Worm (Caenorhabditis elegans) whole organism, midembryonic: ENCODE results near the gene agl-1.

Source experiments
- T22C8.4 ChIP-seq: fragments of 200-800 bp; sonication (Bioruptor generic); IDR thresholded peaks from 2 replicates; pipeline ENCODE4 v1.3.6; 2022; ENCODE audit warnings: missing genetic modification characterization, missing compliant biosample characterization
- cog-1 ChIP-seq: sonication (generic microtip); optimal IDR thresholded peaks from 2 replicates; lab custom pipeline; 2016; ENCODE audit warnings: missing genetic modification characterization, missing compliant biosample characterization
- flt-1 ChIP-seq: fragments of 200-800 bp; sonication (Bioruptor generic); IDR thresholded peaks from 2 replicates; pipeline ENCODE4 v1.3.6; 2022; ENCODE audit warnings: missing genetic modification characterization, missing compliant biosample characterization
- klf-2 ChIP-seq: fragments of 200-800 bp; sonication (Bioruptor generic); conservative IDR thresholded peaks from 2 replicates; pipeline ENCODE4 v1.3.6; 2022; ENCODE audit warnings: missing genetic modification reagents, missing genetic modification characterization, missing compliant biosample characterization
- med-1 ChIP-seq: sonication (generic microtip); optimal IDR thresholded peaks from 2 replicates; lab custom pipeline; 2017; ENCODE audit warnings: missing genetic modification characterization, mild to moderate bottlenecking, missing compliant biosample characterization, antibody characterized with exemption, missing genetic modification reagents; ENCODE audit not compliant: insufficient read depth
- ref-1 ChIP-seq: fragments of 200-800 bp; sonication (Bioruptor generic); conservative IDR thresholded peaks from 2 replicates; pipeline ENCODE4 v1.3.6; 2022; ENCODE audit warnings: missing genetic modification reagents, missing genetic modification characterization, missing compliant biosample characterization
- tab-1 ChIP-seq: fragments of 200-800 bp; sonication (Bioruptor generic); IDR thresholded peaks from 2 replicates; pipeline ENCODE4 v1.3.6; 2022; ENCODE audit warnings: missing genetic modification characterization, missing compliant biosample characterization
- ztf-23 ChIP-seq: fragments of 200-800 bp; sonication (Bioruptor generic); IDR thresholded peaks from 2 replicates; pipeline ENCODE4 v1.3.6; 2022; ENCODE audit warnings: missing genetic modification reagents, missing genetic modification characterization, missing compliant biosample characterization
- ztf-29 ChIP-seq: fragments of 200-800 bp; sonication (Bioruptor generic); IDR thresholded peaks from 2 replicates; pipeline ENCODE4 v1.3.6; 2022; ENCODE audit warnings: missing genetic modification reagents, missing genetic modification characterization, missing compliant biosample characterization

Gene agl-1

ce11 chrII:14390036-14390763, 32.3 kb upstream of the agl-1 start, which contains the start of the genes kbp-3 and nurf-1:
TSS of gene kbp-3 (minus strand) at chrII:14390078.
TSS of gene nurf-1 (plus strand) at chrII:14390713.
- TF ChIP-seq med-1 (GFP tag; lab: Kevin White, UChicago) = no peak
- TF ChIP-seq T22C8.4 (GFP tag; lab: Robert Waterston, UW) = peak; percentile 54; the same call in 1 of the 2 replicates

- no peak for TF ChIP-seq ref-1 (GFP tag; lab: Robert Waterston, UW)
- no peak for TF ChIP-seq flt-1 (GFP tag; lab: Robert Waterston, UW)
- no peak for TF ChIP-seq ztf-29 (GFP tag; lab: Robert Waterston, UW)
- TF ChIP-seq T22C8.4 (GFP tag; lab: Robert Waterston, UW) = no peak
- TF ChIP-seq cog-1 (tag; lab: Kevin White, UChicago) = no peak
- TF ChIP-seq tab-1 (GFP tag; lab: Robert Waterston, UW) = no peak
These were observed 30.3 kb upstream of the agl-1 start, which contains the start of gene F26H11.8 for ce11 chrII:14388213-14388612. TSS of gene F26H11.8 (plus strand) at chrII:14388513.

- peak; percentile 74; the same call in 1 of the 2 replicates for TF ChIP-seq flt-1 (GFP tag; lab: Robert Waterston, UW)
- peak; percentile 47; the same call in 1 of the 2 replicates for TF ChIP-seq ztf-23
- TF ChIP-seq ref-1 (GFP tag; lab: Robert Waterston, UW) = no peak
These were observed 25.7 kb upstream of the agl-1 start, which contains the start of gene mes-2 for ce11 chrII:14383644-14384043. TSS of gene mes-2 (plus strand) at chrII:14383973.

- no peak for TF ChIP-seq tab-1 (GFP tag; lab: Robert Waterston, UW)
- no peak for TF ChIP-seq flt-1 (GFP tag; lab: Robert Waterston, UW)
- no peak for TF ChIP-seq ztf-29 (GFP tag; lab: Robert Waterston, UW)
- TF ChIP-seq cog-1 (tag; lab: Kevin White, UChicago) = no peak
- TF ChIP-seq klf-2 (GFP tag; lab: Robert Waterston, UW) = no peak
- no peak for TF ChIP-seq T22C8.4 (GFP tag; lab: Robert Waterston, UW)
- no peak for TF ChIP-seq ref-1 (GFP tag; lab: Robert Waterston, UW)
- TF ChIP-seq ztf-23 = no peak
These were observed 23.5 kb upstream of the agl-1 start, which contains the start of gene sdz-26 for ce11 chrII:14381450-14381849. TSS of gene sdz-26 (plus strand) at chrII:14381750.

- no peak for TF ChIP-seq ref-1 (GFP tag; lab: Robert Waterston, UW)
- no peak for TF ChIP-seq klf-2 (GFP tag; lab: Robert Waterston, UW)
- TF ChIP-seq T22C8.4 (GFP tag; lab: Robert Waterston, UW) = no peak
- TF ChIP-seq ztf-23 = no peak
These were observed 22.9 kb upstream of the agl-1 start for ce11 chrII:14380778-14381177.

- TF ChIP-seq ztf-29 (GFP tag; lab: Robert Waterston, UW) (no peak), med-1 (GFP tag; lab: Kevin White, UChicago) (no peak), ref-1 (GFP tag; lab: Robert Waterston, UW) (no peak), tab-1 (GFP tag; lab: Robert Waterston, UW) (no peak), T22C8.4 (GFP tag; lab: Robert Waterston, UW) (no peak), ztf-23 (no peak), klf-2 (GFP tag; lab: Robert Waterston, UW) (no peak), flt-1 (GFP tag; lab: Robert Waterston, UW) (no peak), cog-1 (tag; lab: Kevin White, UChicago) (no peak)
These were observed 19.9 kb upstream of the agl-1 start, which contains the start of gene acr-20 for ce11 chrII:14377796-14378195. TSS of gene acr-20 (minus strand) at chrII:14377896.

- TF ChIP-seq klf-2 (GFP tag; lab: Robert Waterston, UW) = no peak
- no peak for TF ChIP-seq flt-1 (GFP tag; lab: Robert Waterston, UW)
- TF ChIP-seq ztf-29 (GFP tag; lab: Robert Waterston, UW) = peak; percentile 19; the same call in 1 of the 2 replicates
These were observed 16.7 kb upstream of the agl-1 start for ce11 chrII:14374594-14374993.

- TF ChIP-seq ztf-29 (GFP tag; lab: Robert Waterston, UW) (no peak), cog-1 (tag; lab: Kevin White, UChicago) (no peak), ref-1 (GFP tag; lab: Robert Waterston, UW) (no peak), med-1 (GFP tag; lab: Kevin White, UChicago) (no peak)
These were observed 7.4 kb upstream of the agl-1 start, which contains the start of gene imb-2 for ce11 chrII:14365182-14365751. TSS of gene imb-2 (plus strand) at chrII:14365701.

- TF ChIP-seq ztf-29 (GFP tag; lab: Robert Waterston, UW) = no peak
- TF ChIP-seq T22C8.4 (GFP tag; lab: Robert Waterston, UW) = no peak
- no peak for TF ChIP-seq cog-1 (tag; lab: Kevin White, UChicago)
- no peak for TF ChIP-seq tab-1 (GFP tag; lab: Robert Waterston, UW)
- no peak for TF ChIP-seq ref-1 (GFP tag; lab: Robert Waterston, UW)
- no peak for TF ChIP-seq med-1 (GFP tag; lab: Kevin White, UChicago)
- TF ChIP-seq klf-2 (GFP tag; lab: Robert Waterston, UW) = no peak
- no peak for TF ChIP-seq flt-1 (GFP tag; lab: Robert Waterston, UW)
- TF ChIP-seq ztf-23 = no peak
These were observed 3.8 kb upstream of the agl-1 start, which contains the start of gene tebp-1 for ce11 chrII:14361719-14362118. TSS of gene tebp-1 (plus strand) at chrII:14362019.

- TF ChIP-seq cog-1 (tag; lab: Kevin White, UChicago) (no peak), flt-1 (GFP tag; lab: Robert Waterston, UW) (0 out of 2 replicates have a peak, but pooled peaks have one; percentile 19)
These were observed 2.8 kb upstream of the agl-1 start for ce11 chrII:14360675-14361074.
